Worm (Caenorhabditis elegans): ENCODE measurements around the gene Y39B6A.41.

ce11 chrV:18960072-18960471 is 17.7 kb downstream of the Y39B6A.41 start, which contains the start of gene ztf-20:
- TF ChIP-seq W03F9.2 (tag; optimal IDR thresholded peaks at IDR 0.05): no peak
- TF ChIP-seq him-1 (tag; optimal IDR thresholded peaks at IDR 0.05): no peak
